Fruit fly (Drosophila melanogaster): Measurements from ENCODE around the gene upd2.

DNA sequence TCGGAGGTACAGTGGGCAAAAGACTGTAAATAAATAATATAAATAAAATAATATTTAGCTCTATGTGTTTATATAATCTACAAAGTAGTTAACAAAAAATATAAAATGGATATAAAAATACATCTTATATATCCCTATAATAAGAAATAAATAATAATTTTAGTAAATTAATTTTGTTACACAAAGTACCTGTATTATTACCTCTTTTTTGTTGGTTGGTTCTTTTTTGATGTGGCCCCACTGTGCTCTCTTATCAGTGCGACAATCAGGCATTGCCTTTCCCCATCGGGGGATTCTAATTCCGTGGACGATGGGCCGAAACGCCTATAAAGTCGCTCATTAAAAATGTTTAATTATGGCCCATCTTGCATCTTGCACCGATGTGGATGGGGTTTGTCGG lies 35.6 kb downstream of the upd2 start:
- no peak for TF ChIP-seq ttk (optimal IDR thresholded peaks at IDR 0.05)
- no peak for TF ChIP-seq Sin3A (optimal IDR thresholded peaks at IDR 0.05)
- TF ChIP-seq Myc (optimal IDR thresholded peaks at IDR 0.05): no peak

All from Kc167 (cell line).